Fruit fly (Drosophila melanogaster) whole organism, embryonic: ENCODE results near the gene Pgm1.

Experiments
- Atf-2 ChIP-seq: fragments of 200-800 bp; sonication (Bioruptor generic); optimal IDR thresholded peaks from 2 replicates; lab custom pipeline; 2016; ENCODE audit warnings: missing biosample characterization, missing genetic modification characterization
- BEAF-32 ChIP-seq: fragments of 200-800 bp; sonication (Bioruptor generic); optimal IDR thresholded peaks from 3 replicates; lab custom pipeline; 2017; ENCODE audit warnings: missing biosample characterization, missing genetic modification characterization, mild to moderate bottlenecking, moderate library complexity, missing genetic modification reagents
- Blimp-1 ChIP-seq: fragments of 200-800 bp; sonication (Bioruptor generic); optimal IDR thresholded peaks from 3 replicates; lab custom pipeline; 2018; ENCODE audit warnings: missing biosample characterization, missing genetic modification characterization, mild to moderate bottlenecking, moderate library complexity, missing genetic modification reagents
- C15 ChIP-seq: fragments of 200-800 bp; sonication (Bioruptor generic); IDR thresholded peaks from 3 replicates; pipeline ENCODE4 v1.3.6; 2022; ENCODE audit warnings: missing biosample characterization, missing genetic modification characterization
- CG10147 ChIP-seq: fragments of 200-800 bp; sonication (Bioruptor generic); optimal IDR thresholded peaks from 2 replicates; lab custom pipeline; 2019; ENCODE audit warnings: missing biosample characterization, mild to moderate bottlenecking, missing genetic modification characterization, moderate library complexity
- CG10654 ChIP-seq: fragments of 200-800 bp; sonication (Bioruptor generic); optimal IDR thresholded peaks from 2 replicates; lab custom pipeline; 2016; ENCODE audit warnings: missing biosample characterization, missing genetic modification characterization
- CG12219 ChIP-seq: fragments of 200-800 bp; sonication (Bioruptor generic); optimal IDR thresholded peaks from 3 replicates; lab custom pipeline; 2018; ENCODE audit warnings: missing biosample characterization, mild to moderate bottlenecking, missing genetic modification characterization
- CG13296 ChIP-seq: fragments of 200-800 bp; sonication (Bioruptor generic); optimal IDR thresholded peaks from 3 replicates; lab custom pipeline; 2018; ENCODE audit warnings: missing biosample characterization, mild to moderate bottlenecking, missing genetic modification characterization
- CG13624 ChIP-seq: fragments of 200-800 bp; sonication (Bioruptor generic); optimal IDR thresholded peaks from 2 replicates; lab custom pipeline; 2016; ENCODE audit warnings: missing biosample characterization, missing genetic modification characterization
- CG14050 ChIP-seq: fragments of 200-800 bp; sonication (Bioruptor generic); IDR thresholded peaks from 3 replicates; pipeline ENCODE4 v1.3.6; 2022; ENCODE audit warnings: missing biosample characterization, missing genetic modification characterization
- CG14667 ChIP-seq: fragments of 200-800 bp; sonication (Bioruptor generic); IDR thresholded peaks from 2 replicates; pipeline ENCODE4 v1.3.6; 2022; ENCODE audit warnings: missing biosample characterization, missing genetic modification characterization
- CG18262 ChIP-seq: fragments of 200-800 bp; optimal IDR thresholded peaks from 3 replicates; lab custom pipeline; 2019; ENCODE audit warnings: missing biosample characterization, mild to moderate bottlenecking, missing genetic modification characterization, moderate library complexity
- CG33557 ChIP-seq: fragments of 200-800 bp; sonication (Bioruptor generic); optimal IDR thresholded peaks from 2 replicates; lab custom pipeline; 2019; ENCODE audit warnings: missing biosample characterization, mild to moderate bottlenecking, missing genetic modification characterization, moderate library complexity
- CG5180 ChIP-seq: fragments of 200-800 bp; sonication (Bioruptor generic); optimal IDR thresholded peaks from 3 replicates; lab custom pipeline; 2017; ENCODE audit warnings: missing biosample characterization, missing genetic modification characterization, mild to moderate bottlenecking, moderate library complexity, missing genetic modification reagents
- CG7987 ChIP-seq: fragments of 200-800 bp; sonication (Bioruptor generic); optimal IDR thresholded peaks from 2 replicates; lab custom pipeline; 2018; ENCODE audit warnings: missing biosample characterization, mild to moderate bottlenecking, missing genetic modification characterization, moderate library complexity
- CG8089 ChIP-seq: fragments of 200-800 bp; sonication (Bioruptor generic); optimal IDR thresholded peaks from 3 replicates; lab custom pipeline; 2016; ENCODE audit warnings: missing biosample characterization, missing genetic modification characterization
- Dref ChIP-seq: fragments of 200-800 bp; sonication (Bioruptor generic); IDR thresholded peaks from 2 replicates; pipeline ENCODE4 v1.3.6; 2022; ENCODE audit warnings: missing biosample characterization, missing genetic modification characterization
- Drgx ChIP-seq: fragments of 200-800 bp; sonication (Bioruptor generic); IDR thresholded peaks from 2 replicates; pipeline ENCODE4 v1.3.6; 2022; ENCODE audit warnings: missing biosample characterization, missing genetic modification characterization
- Eip74EF ChIP-seq, 2 experiments: fragments of 200-800 bp in 1 of 2; fragments of >200 bp in 1 of 2; sonication (Bioruptor generic) in 1 of 2; optimal IDR thresholded peaks; 2 replicates each; lab custom pipeline; 2017 to 2019; ENCODE audit warnings: missing biosample characterization in 2 of 2, missing genetic modification characterization in 2 of 2, mild to moderate bottlenecking in 1 of 2, moderate library complexity in 1 of 2
- Gsc ChIP-seq: fragments of 200-800 bp; sonication (Bioruptor generic); IDR thresholded peaks from 2 replicates; pipeline ENCODE4 v1.3.6; 2022; ENCODE audit warnings: missing biosample characterization, missing genetic modification characterization
- HmgZ ChIP-seq: fragments of 200-800 bp; sonication (Bioruptor generic); optimal IDR thresholded peaks from 2 replicates; lab custom pipeline; 2018; ENCODE audit warnings: missing biosample characterization, mild to moderate bottlenecking, missing genetic modification characterization
- Hr78 ChIP-seq, 2 experiments: fragments of 200-800 bp in 1 of 2; fragments of >200 bp in 1 of 2; sonication (Bioruptor generic) in 1 of 2; optimal IDR thresholded peaks; 2 replicates each; lab custom pipeline; 2017 to 2019; ENCODE audit warnings: missing biosample characterization in 2 of 2, missing genetic modification characterization in 2 of 2, mild to moderate bottlenecking in 1 of 2, moderate library complexity in 1 of 2
- MBD-R2 ChIP-seq: fragments of 200-800 bp; sonication (Bioruptor generic); IDR thresholded peaks from 2 replicates; pipeline ENCODE4 v1.3.6; 2022; ENCODE audit warnings: missing biosample characterization, missing genetic modification characterization
- Mes4 ChIP-seq: fragments of 200-800 bp; sonication (Bioruptor generic); optimal IDR thresholded peaks from 2 replicates; lab custom pipeline; 2016; ENCODE audit warnings: missing biosample characterization, missing genetic modification characterization
- ab ChIP-seq: fragments of 200-800 bp; sonication (Bioruptor generic); optimal IDR thresholded peaks from 2 replicates; lab custom pipeline; 2016; ENCODE audit warnings: missing biosample characterization, missing genetic modification characterization
- ato ChIP-seq: fragments of 200-800 bp; sonication (Bioruptor generic); IDR thresholded peaks from 2 replicates; pipeline ENCODE4 v1.3.6; 2022; ENCODE audit warnings: missing biosample characterization, missing genetic modification characterization; ENCODE audit not compliant: partially characterized antibody
- chinmo ChIP-seq: fragments of 200-800 bp; sonication (Bioruptor generic); IDR thresholded peaks from 4 replicates; pipeline ENCODE4 v1.3.6; 2022; ENCODE audit warnings: missing biosample characterization, missing genetic modification characterization; ENCODE audit not compliant: partially characterized antibody
- chn ChIP-seq: fragments of 200-800 bp; sonication (Bioruptor generic); optimal IDR thresholded peaks from 2 replicates; lab custom pipeline; 2016; ENCODE audit warnings: missing biosample characterization, missing genetic modification characterization
- crol ChIP-seq: fragments of 200-800 bp; sonication (Bioruptor generic); IDR thresholded peaks from 2 replicates; pipeline ENCODE4 v1.3.6; 2022; ENCODE audit warnings: missing biosample characterization, missing genetic modification characterization
- da ChIP-seq: fragments of 200-800 bp; sonication (Bioruptor generic); optimal IDR thresholded peaks from 2 replicates; lab custom pipeline; 2016; ENCODE audit warnings: missing biosample characterization, missing genetic modification characterization
- dati ChIP-seq: fragments of 200-800 bp; sonication (Bioruptor generic); IDR thresholded peaks from 2 replicates; pipeline ENCODE4 v1.3.6; 2022; ENCODE audit warnings: missing biosample characterization, missing genetic modification characterization
- fru ChIP-seq: fragments of >200 bp; optimal IDR thresholded peaks from 2 replicates; lab custom pipeline; 2017
- gsb-n ChIP-seq: fragments of 200-800 bp; sonication (Bioruptor generic); optimal IDR thresholded peaks from 3 replicates; lab custom pipeline; 2018; ENCODE audit warnings: missing biosample characterization, mild to moderate bottlenecking, missing genetic modification characterization
- ham ChIP-seq: fragments of 200-800 bp; sonication (Bioruptor generic); IDR thresholded peaks from 2 replicates; pipeline ENCODE4 v1.3.6; 2022; ENCODE audit warnings: missing biosample characterization, missing genetic modification characterization
- inv ChIP-seq: fragments of 200-800 bp; sonication (Bioruptor generic); IDR thresholded peaks from 2 replicates; pipeline ENCODE4 v1.3.6; 2022; ENCODE audit warnings: missing biosample characterization, missing genetic modification characterization; ENCODE audit not compliant: partially characterized antibody
- jigr1 ChIP-seq: fragments of 200-800 bp; sonication (Bioruptor generic); IDR thresholded peaks from 3 replicates; pipeline ENCODE4 v1.3.6; 2022; ENCODE audit warnings: missing biosample characterization, missing genetic modification characterization
- maf-S ChIP-seq: fragments of 200-800 bp; sonication (Bioruptor generic); optimal IDR thresholded peaks from 2 replicates; lab custom pipeline; 2016; ENCODE audit warnings: missing biosample characterization, missing genetic modification characterization
- mam ChIP-seq: fragments of 200-800 bp; sonication (Bioruptor generic); optimal IDR thresholded peaks from 3 replicates; lab custom pipeline; 2016; ENCODE audit warnings: missing biosample characterization, missing genetic modification characterization
- mirr ChIP-seq: fragments of 200-800 bp; sonication (Bioruptor generic); optimal IDR thresholded peaks from 3 replicates; lab custom pipeline; 2018; ENCODE audit warnings: missing biosample characterization, mild to moderate bottlenecking, missing genetic modification characterization
- oc ChIP-seq: fragments of 200-800 bp; sonication (Bioruptor generic); optimal IDR thresholded peaks from 2 replicates; lab custom pipeline; 2018; ENCODE audit warnings: missing biosample characterization, mild to moderate bottlenecking, missing genetic modification characterization, moderate library complexity
- salm ChIP-seq: fragments of 200-800 bp; sonication (Bioruptor generic); optimal IDR thresholded peaks from 2 replicates; lab custom pipeline; 2018; ENCODE audit warnings: missing biosample characterization, mild to moderate bottlenecking, missing genetic modification characterization
- schlank ChIP-seq: fragments of 200-800 bp; sonication (Bioruptor generic); optimal IDR thresholded peaks from 2 replicates; lab custom pipeline; 2018; ENCODE audit warnings: missing biosample characterization, mild to moderate bottlenecking, missing genetic modification characterization
- shn ChIP-seq: fragments of 200-800 bp; sonication (Bioruptor generic); optimal IDR thresholded peaks from 3 replicates; lab custom pipeline; 2016; ENCODE audit warnings: missing biosample characterization, missing genetic modification characterization
- sima ChIP-seq: fragments of 200-800 bp; sonication (Bioruptor generic); optimal IDR thresholded peaks from 2 replicates; lab custom pipeline; 2016; ENCODE audit warnings: missing biosample characterization, missing genetic modification characterization
- ssp ChIP-seq: fragments of 200-800 bp; sonication (Bioruptor generic); IDR thresholded peaks from 2 replicates; pipeline ENCODE4 v1.3.6; 2022; ENCODE audit warnings: missing biosample characterization, missing genetic modification characterization
- ttk ChIP-seq: fragments of 200-800 bp; sonication (Bioruptor generic); IDR thresholded peaks from 2 replicates; pipeline ENCODE4 v2.1.2; 2022; ENCODE audit warnings: missing biosample characterization, missing genetic modification characterization
- tup ChIP-seq: fragments of 200-800 bp; sonication (Bioruptor generic); optimal IDR thresholded peaks from 2 replicates; lab custom pipeline; 2016; ENCODE audit warnings: missing biosample characterization, mild to moderate bottlenecking, missing genetic modification characterization, moderate library complexity
- unc-4 ChIP-seq: fragments of 200-800 bp; sonication (Bioruptor generic); IDR thresholded peaks from 2 replicates; pipeline ENCODE4 v1.3.6; 2022; ENCODE audit warnings: missing biosample characterization, missing genetic modification characterization; ENCODE audit not compliant: partially characterized antibody
- usp ChIP-seq: fragments of >200 bp; optimal IDR thresholded peaks from 2 replicates; lab custom pipeline; 2017; ENCODE audit warnings: missing biosample characterization, missing genetic modification characterization
- z ChIP-seq: fragments of 200-800 bp; sonication (Bioruptor generic); IDR thresholded peaks from 3 replicates; pipeline ENCODE4 v1.3.6; 2022; ENCODE audit warnings: missing biosample characterization, missing genetic modification characterization

Pgm1 gene

DNA sequence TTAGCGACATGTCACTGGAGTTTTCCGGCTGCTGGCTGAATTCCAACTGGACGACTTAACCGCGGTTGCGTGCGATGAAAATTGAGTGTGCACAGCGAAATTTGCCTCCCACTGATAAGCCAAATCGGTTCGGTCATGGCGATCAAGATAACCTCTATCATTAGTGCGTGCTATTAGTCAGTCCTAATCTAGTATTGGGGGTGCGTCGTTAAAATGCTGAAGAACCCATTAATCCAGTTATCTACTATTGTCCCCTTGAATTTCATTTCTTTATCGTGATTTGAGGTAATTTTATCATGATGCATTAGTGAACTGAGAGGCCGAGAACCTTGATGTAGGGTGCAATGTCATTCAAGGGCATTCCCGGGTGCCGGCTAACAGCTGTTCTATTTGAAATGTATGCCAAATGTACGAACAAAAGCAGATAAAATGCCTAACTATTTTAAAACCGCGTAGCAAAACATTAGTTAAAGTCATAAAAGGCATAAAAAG is at the start of gene Pgm1 (continued):
- TF ChIP-seq sima (GFP tag; lab: Kevin White, UChicago) (peak; percentile 70), CG10654 (GFP tag; lab: Kevin White, UChicago) (peak; percentile 77), usp (GFP tag; lab: Kevin White, UChicago) (no peak), inv (no peak), MBD-R2 (GFP tag; lab: Robert Waterston, UW) (peak; percentile 64; the same call in 1 of the 2 replicates), ssp (no peak; the same call in 1 of the 2 replicates), chinmo (GFP tag; lab: Robert Waterston, UW) (0 out of 4 replicates have a peak, but pooled peaks have one; percentile 24), schlank (tag; lab: Kevin White, UChicago) (peak; percentile 81), CG7987 (GFP tag; lab: Kevin White, UChicago) (peak; percentile 72), CG10147 (peak; percentile 79), CG18262 (tag; lab: Kevin White, UChicago) (peak; percentile 76), da (peak; percentile 83), maf-S (GFP tag; lab: Kevin White, UChicago) (peak; percentile 88), tup (peak; percentile 74), z (GFP tag; lab: Robert Waterston, UW) (0 out of 3 replicates have a peak, but pooled peaks have one; percentile 23), ham (GFP tag; lab: Robert Waterston, UW) (no peak), CG12219 (GFP tag; lab: Kevin White, UChicago) (peak; percentile 84), Atf-2 (peak; percentile 89), crol (GFP tag; lab: Robert Waterston, UW) (no peak), ttk (GFP tag; lab: Robert Waterston, UW) (peak; percentile 64), HmgZ (tag; lab: Kevin White, UChicago) (peak; percentile 91), Dref (GFP tag; lab: Robert Waterston, UW) (no peak), jigr1 (GFP tag; lab: Robert Waterston, UW) (peak; percentile 55; the same call in 1 of the 3 replicates), dati (GFP tag; lab: Robert Waterston, UW) (0 out of 2 replicates have a peak, but pooled peaks have one; percentile 34), chn (peak; percentile 89), unc-4 (GFP tag; lab: Robert Waterston, UW) (no peak), CG14050 (GFP tag; lab: Robert Waterston, UW) (peak; percentile 61), Blimp-1 (GFP tag; lab: Kevin White, UChicago) (no peak), shn (peak; percentile 96), ato (no peak), fru (lab: Kevin White, UChicago) (no peak), Hr78 (GFP tag; optimal IDR thresholded peaks at IDR 0.05; lab: Kevin White, UChicago) (peak in 1 of 2 experiments; percentile 80), ab (GFP tag; lab: Kevin White, UChicago) (peak; percentile 79), CG5180 (peak; percentile 50), CG13624 (GFP tag; lab: Kevin White, UChicago) (peak; percentile 92), salm (tag; lab: Kevin White, UChicago) (peak; percentile 63), mam (peak; percentile 90), CG14667 (peak; percentile 69; the same call in 1 of the 2 replicates), CG33557 (GFP tag; lab: Kevin White, UChicago) (peak; percentile 58), C15 (GFP tag; lab: Robert Waterston, UW) (no peak; the same call in 2 of the 3 replicates), Mes4 (GFP tag; lab: Kevin White, UChicago) (peak; percentile 85), gsb-n (tag; lab: Kevin White, UChicago) (no peak), oc (tag; lab: Kevin White, UChicago) (no peak), CG13296 (peak; percentile 86), Eip74EF (GFP tag; optimal IDR thresholded peaks at IDR 0.05; lab: Kevin White, UChicago) (peak in 1 of 2 experiments; percentile 82), Drgx (GFP tag; lab: Robert Waterston, UW) (peak; percentile 82), CG8089 (GFP tag; lab: Kevin White, UChicago) (peak; percentile 80), Gsc (GFP tag; lab: Robert Waterston, UW) (peak; percentile 54; the same call in 1 of the 2 replicates), BEAF-32 (no peak), mirr (GFP tag; lab: Kevin White, UChicago) (peak; percentile 97)
